Fruit fly (Drosophila melanogaster): ENCODE data around the gene Afti.

Gene Afti

DNA sequence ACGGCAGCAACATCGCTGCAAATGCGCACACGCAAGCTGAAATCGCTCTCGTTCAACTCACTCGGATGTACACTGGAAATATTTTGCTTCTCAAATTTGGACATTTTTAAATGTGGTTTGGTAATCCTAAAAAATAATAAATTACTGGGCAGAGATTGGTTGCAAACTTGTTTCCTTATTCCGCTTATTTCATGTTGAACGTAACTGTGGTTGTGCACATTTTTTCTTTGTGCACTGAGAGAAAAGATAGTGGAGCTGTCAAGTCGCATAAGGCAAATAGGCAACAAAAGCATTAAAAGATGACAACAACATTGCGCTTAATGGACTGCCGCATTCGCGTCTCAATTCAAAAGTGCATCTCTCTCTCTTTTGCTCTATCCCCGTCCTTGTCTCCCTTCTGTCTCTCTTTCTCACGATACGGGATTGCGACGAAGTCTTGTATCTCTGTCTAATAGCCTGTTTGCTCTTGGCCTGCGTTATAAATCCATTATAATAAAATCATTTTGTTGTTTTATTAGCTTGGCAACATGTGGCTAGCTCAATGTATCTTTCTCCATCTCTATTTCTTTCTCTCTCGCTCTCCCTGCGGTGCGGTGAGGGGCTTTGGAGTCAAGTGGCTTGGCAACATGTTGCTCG, 46.8 kb upstream of the Afti start (continued):
- TF ChIP-seq lmd (GFP tag; IDR thresholded peaks at IDR 0.05) = peak; percentile 85
- peak; percentile 86 for TF ChIP-seq CG7357 (GFP tag; IDR thresholded peaks at IDR 0.05)
- peak; percentile 95 for TF ChIP-seq Chrac-16 (GFP tag; optimal IDR thresholded peaks at IDR 0.05)
- peak; percentile 97 for TF ChIP-seq nmo (GFP tag; optimal IDR thresholded peaks at IDR 0.05)
- TF ChIP-seq Aef1 (GFP tag; IDR thresholded peaks at IDR 0.05) = peak; percentile 94
- TF ChIP-seq chm (GFP tag; IDR thresholded peaks at IDR 0.05) = peak; percentile 78
- no peak for TF ChIP-seq CG42726 (GFP tag; IDR thresholded peaks at IDR 0.05; ENCODE audit: partially characterized antibody)
- no peak for TF ChIP-seq pfk (GFP tag; optimal IDR thresholded peaks at IDR 0.05)
- no peak for TF ChIP-seq pan (optimal IDR thresholded peaks at IDR 0.05)
- TF ChIP-seq pan (GFP tag; optimal IDR thresholded peaks at IDR 0.05 in 1 of 2, IDR thresholded peaks at IDR 0.05 in 1 of 2) = peak in 1 of 2 experiments; percentile 73
- TF ChIP-seq CG17568 (GFP tag; optimal IDR thresholded peaks at IDR 0.05) = peak; percentile 81
- peak; percentile 88 for TF ChIP-seq wdn (GFP tag; IDR thresholded peaks at IDR 0.05)
- peak; percentile 78; the same call in 2 of the 3 replicates for TF ChIP-seq Mrtf (GFP tag; IDR thresholded peaks at IDR 0.05)
- peak; percentile 96 for TF ChIP-seq Mes4 (GFP tag; optimal IDR thresholded peaks at IDR 0.05)
- peak; percentile 68 for TF ChIP-seq CG32532 (GFP tag; IDR thresholded peaks at IDR 0.05)
- peak; percentile 58 for TF ChIP-seq z (GFP tag; IDR thresholded peaks at IDR 0.05)
- peak; percentile 88 for TF ChIP-seq Lhr (GFP tag; optimal IDR thresholded peaks at IDR 0.05)
- TF ChIP-seq CG9215 (GFP tag; IDR thresholded peaks at IDR 0.05) = peak; percentile 53
- peak; percentile 88 for TF ChIP-seq sob (GFP tag; IDR thresholded peaks at IDR 0.05)
- TF ChIP-seq CG10147 (GFP tag; optimal IDR thresholded peaks at IDR 0.05) = peak; percentile 54
- TF ChIP-seq CG31224 (GFP tag; IDR thresholded peaks at IDR 0.05) = peak; percentile 70
- peak; percentile 61 for TF ChIP-seq CG6683 (GFP tag; optimal IDR thresholded peaks at IDR 0.05)
- peak; percentile 63 for TF ChIP-seq CG6254 (GFP tag; optimal IDR thresholded peaks at IDR 0.05)
- TF ChIP-seq disco-r (GFP tag; optimal IDR thresholded peaks at IDR 0.05) = peak; percentile 85
- TF ChIP-seq Ets65A (GFP tag) = peak; percentile 100
- TF ChIP-seq Optix (GFP tag; IDR thresholded peaks at IDR 0.05) = peak; percentile 98
- TF ChIP-seq CG7745 (tag; optimal IDR thresholded peaks at IDR 0.05) = peak; percentile 52
- peak; percentile 97 for TF ChIP-seq chn (GFP tag; optimal IDR thresholded peaks at IDR 0.05)
- TF ChIP-seq ind (GFP tag; optimal IDR thresholded peaks at IDR 0.05) = peak; percentile 90
- TF ChIP-seq sim (GFP tag; IDR thresholded peaks at IDR 0.05) = peak; percentile 82
- TF ChIP-seq CG1832 (GFP tag; optimal IDR thresholded peaks at IDR 0.05) = peak; percentile 77
- TF ChIP-seq CG15269 (tag; optimal IDR thresholded peaks at IDR 0.05) = peak; percentile 94
- TF ChIP-seq CG17359 (tag; optimal IDR thresholded peaks at IDR 0.05) = peak; percentile 90
- peak; percentile 91 for TF ChIP-seq CG17385 (GFP tag; optimal IDR thresholded peaks at IDR 0.05)
- peak; percentile 69 for TF ChIP-seq Hmx (GFP tag; optimal IDR thresholded peaks at IDR 0.05)
- TF ChIP-seq Fer3 (tag; optimal IDR thresholded peaks at IDR 0.05) = peak; percentile 74
- peak; percentile 74 for TF ChIP-seq CG33213 (GFP tag; optimal IDR thresholded peaks at IDR 0.05)
- peak; percentile 82 for TF ChIP-seq tin (GFP tag; optimal IDR thresholded peaks at IDR 0.05)
- TF ChIP-seq maf-S (GFP tag; optimal IDR thresholded peaks at IDR 0.05) = peak; percentile 89
- peak; percentile 65 for TF ChIP-seq CG5180 (GFP tag; optimal IDR thresholded peaks at IDR 0.05)
- TF ChIP-seq CG14667 (GFP tag; IDR thresholded peaks at IDR 0.05) = peak; percentile 65
- TF ChIP-seq CG3407 (GFP tag; optimal IDR thresholded peaks at IDR 0.05) = peak; percentile 92
- peak; percentile 11 for TF ChIP-seq CG34376 (GFP tag; optimal IDR thresholded peaks at IDR 0.05)
- TF ChIP-seq mld (GFP tag; IDR thresholded peaks at IDR 0.05; ENCODE audit: partially characterized antibody) = no peak
- TF ChIP-seq cato (GFP tag; optimal IDR thresholded peaks at IDR 0.05; ENCODE audit: borderline replicate concordance) = peak; percentile 94
- TF ChIP-seq Xbp1 (GFP tag; optimal IDR thresholded peaks at IDR 0.05) = peak; percentile 97
- peak; percentile 86 for TF ChIP-seq stc (GFP tag; IDR thresholded peaks at IDR 0.05)
- peak; percentile 43 for TF ChIP-seq Poxn (GFP tag; IDR thresholded peaks at IDR 0.05)
- TF ChIP-seq Bgb (GFP tag; IDR thresholded peaks at IDR 0.05; ENCODE audit: partially characterized antibody) = peak; percentile 12; the same call in 1 of the 2 replicates
- peak; percentile 96 for TF ChIP-seq CG14050 (GFP tag; IDR thresholded peaks at IDR 0.05)

Measured in whole organism, embryonic.